Worm (Caenorhabditis elegans) whole organism, midembryonic: ENCODE measurements around the gene srx-110.

Source experiments
- T22C8.4 ChIP-seq: fragments of 200-800 bp; sonication (Bioruptor generic); IDR thresholded peaks from 2 replicates; pipeline ENCODE4 v1.3.6; 2022; ENCODE audit warnings: missing genetic modification characterization, missing compliant biosample characterization
- cog-1 ChIP-seq: sonication (generic microtip); optimal IDR thresholded peaks from 2 replicates; lab custom pipeline; 2016; ENCODE audit warnings: missing genetic modification characterization, missing compliant biosample characterization
- flt-1 ChIP-seq: fragments of 200-800 bp; sonication (Bioruptor generic); IDR thresholded peaks from 2 replicates; pipeline ENCODE4 v1.3.6; 2022; ENCODE audit warnings: missing genetic modification characterization, missing compliant biosample characterization
- klf-2 ChIP-seq: fragments of 200-800 bp; sonication (Bioruptor generic); conservative IDR thresholded peaks from 2 replicates; pipeline ENCODE4 v1.3.6; 2022; ENCODE audit warnings: missing genetic modification reagents, missing genetic modification characterization, missing compliant biosample characterization
- med-1 ChIP-seq: sonication (generic microtip); optimal IDR thresholded peaks from 2 replicates; lab custom pipeline; 2017; ENCODE audit warnings: missing genetic modification characterization, mild to moderate bottlenecking, missing compliant biosample characterization, antibody characterized with exemption, missing genetic modification reagents; ENCODE audit not compliant: insufficient read depth
- ref-1 ChIP-seq: fragments of 200-800 bp; sonication (Bioruptor generic); conservative IDR thresholded peaks from 2 replicates; pipeline ENCODE4 v1.3.6; 2022; ENCODE audit warnings: missing genetic modification reagents, missing genetic modification characterization, missing compliant biosample characterization
- tab-1 ChIP-seq: fragments of 200-800 bp; sonication (Bioruptor generic); IDR thresholded peaks from 2 replicates; pipeline ENCODE4 v1.3.6; 2022; ENCODE audit warnings: missing genetic modification characterization, missing compliant biosample characterization
- ztf-23 ChIP-seq: fragments of 200-800 bp; sonication (Bioruptor generic); IDR thresholded peaks from 2 replicates; pipeline ENCODE4 v1.3.6; 2022; ENCODE audit warnings: missing genetic modification reagents, missing genetic modification characterization, missing compliant biosample characterization
- ztf-29 ChIP-seq: fragments of 200-800 bp; sonication (Bioruptor generic); IDR thresholded peaks from 2 replicates; pipeline ENCODE4 v1.3.6; 2022; ENCODE audit warnings: missing genetic modification reagents, missing genetic modification characterization, missing compliant biosample characterization

Gene srx-110

ce11 chrII:3739647-3740046 lies 30.3 kb downstream of the srx-110 start, which contains the start of gene F12E12.2:
F12E12.2 (plus strand) TSS chrII:3739947.
- TF ChIP-seq ztf-29 (GFP tag; lab: Robert Waterston, UW) (no peak), klf-2 (GFP tag; lab: Robert Waterston, UW) (no peak), med-1 (GFP tag; lab: Kevin White, UChicago) (no peak), ztf-23 (no peak), cog-1 (tag; lab: Kevin White, UChicago) (no peak), tab-1 (GFP tag; lab: Robert Waterston, UW) (no peak), flt-1 (no peak), T22C8.4 (GFP tag; lab: Robert Waterston, UW) (no peak), ref-1 (GFP tag; lab: Robert Waterston, UW) (no peak)

- TF ChIP-seq cog-1 (tag; lab: Kevin White, UChicago) (no peak), med-1 (GFP tag; lab: Kevin White, UChicago) (no peak), T22C8.4 (GFP tag; lab: Robert Waterston, UW) (no peak), ztf-29 (GFP tag; lab: Robert Waterston, UW) (no peak), ztf-23 (no peak), klf-2 (GFP tag; lab: Robert Waterston, UW) (no peak), tab-1 (GFP tag; lab: Robert Waterston, UW) (no peak), ref-1 (GFP tag; lab: Robert Waterston, UW) (no peak), flt-1 (no peak)
These were observed 32.2 kb downstream of the srx-110 start, which contains the start of gene F12E12.1 for ce11 chrII:3741584-3741983. F12E12.1 (plus strand) TSS chrII:3741884.

ce11 chrII:3743684-3744200 lies 34.4 kb downstream of the srx-110 start, which contains the start of gene nta-1:
nta-1 (minus strand) TSS chrII:3743814.
- TF ChIP-seq ztf-23 (no peak), cog-1 (tag; lab: Kevin White, UChicago) (no peak), tab-1 (GFP tag; lab: Robert Waterston, UW) (no peak), T22C8.4 (GFP tag; lab: Robert Waterston, UW) (no peak), flt-1 (no peak), ztf-29 (GFP tag; lab: Robert Waterston, UW) (no peak), klf-2 (GFP tag; lab: Robert Waterston, UW) (no peak), ref-1 (GFP tag; lab: Robert Waterston, UW) (no peak), med-1 (GFP tag; lab: Kevin White, UChicago) (no peak)

ce11 chrII:3747405-3747804 lies 38.0 kb downstream of the srx-110 start, which contains the start of gene fbxb-92:
fbxb-92 (minus strand) TSS chrII:3747505.
- TF ChIP-seq med-1 (GFP tag; lab: Kevin White, UChicago), result no peak
- TF ChIP-seq ztf-23, result no peak
- no peak for TF ChIP-seq ref-1 (GFP tag; lab: Robert Waterston, UW)
- no peak for TF ChIP-seq cog-1 (tag; lab: Kevin White, UChicago)
- no peak for TF ChIP-seq klf-2 (GFP tag; lab: Robert Waterston, UW)
- no peak for TF ChIP-seq flt-1
- no peak for TF ChIP-seq tab-1 (GFP tag; lab: Robert Waterston, UW)
- TF ChIP-seq T22C8.4 (GFP tag; lab: Robert Waterston, UW), result no peak
- no peak for TF ChIP-seq ztf-29 (GFP tag; lab: Robert Waterston, UW)

- TF ChIP-seq ref-1 (GFP tag; lab: Robert Waterston, UW) (no peak), ztf-29 (GFP tag; lab: Robert Waterston, UW) (no peak), tab-1 (GFP tag; lab: Robert Waterston, UW) (no peak), flt-1 (no peak), klf-2 (GFP tag; lab: Robert Waterston, UW) (no peak), ztf-23 (no peak), med-1 (GFP tag; lab: Kevin White, UChicago) (no peak), T22C8.4 (GFP tag; lab: Robert Waterston, UW) (no peak), cog-1 (tag; lab: Kevin White, UChicago) (no peak)
These were observed 39.4 kb downstream of the srx-110 start, which contains the start of gene fbxb-90 for ce11 chrII:3748719-3749118. fbxb-90 (minus strand) TSS chrII:3748819.

ce11 chrII:3750685-3751084 lies 41.3 kb downstream of the srx-110 start, which contains the start of gene fbxb-91:
fbxb-91 (minus strand) TSS chrII:3750785.
- TF ChIP-seq T22C8.4 (GFP tag; lab: Robert Waterston, UW) (no peak), ztf-23 (no peak), med-1 (GFP tag; lab: Kevin White, UChicago) (no peak), ztf-29 (GFP tag; lab: Robert Waterston, UW) (no peak), tab-1 (GFP tag; lab: Robert Waterston, UW) (no peak), klf-2 (GFP tag; lab: Robert Waterston, UW) (no peak), ref-1 (GFP tag; lab: Robert Waterston, UW) (no peak), flt-1 (no peak), cog-1 (tag; lab: Kevin White, UChicago) (no peak)

- TF ChIP-seq ztf-23 (no peak), flt-1 (no peak), ztf-29 (GFP tag; lab: Robert Waterston, UW) (no peak)
These were observed 42.8 kb downstream of the srx-110 start, which contains the start of gene sdz-11 for ce11 chrII:3752184-3752583. sdz-11 (minus strand) TSS chrII:3752284.

ce11 chrII:3753598-3753997 lies 44.2 kb downstream of the srx-110 start, which contains the start of gene rcd-1:
rcd-1 (plus strand) TSS chrII:3753898.
- TF ChIP-seq flt-1 (no peak), ref-1 (GFP tag; lab: Robert Waterston, UW) (no peak), ztf-29 (GFP tag; lab: Robert Waterston, UW) (no peak), med-1 (GFP tag; lab: Kevin White, UChicago) (no peak), klf-2 (GFP tag; lab: Robert Waterston, UW) (no peak), tab-1 (GFP tag; lab: Robert Waterston, UW) (no peak)

ce11 chrII:3757499-3757898 lies 48.1 kb downstream of the srx-110 start, which contains the start of gene srx-111:
srx-111 (plus strand) TSS chrII:3757799.
- no peak for TF ChIP-seq cog-1 (tag; lab: Kevin White, UChicago)
- TF ChIP-seq ref-1 (GFP tag; lab: Robert Waterston, UW), result no peak
- TF ChIP-seq klf-2 (GFP tag; lab: Robert Waterston, UW), result no peak
- no peak for TF ChIP-seq ztf-29 (GFP tag; lab: Robert Waterston, UW)
- TF ChIP-seq T22C8.4 (GFP tag; lab: Robert Waterston, UW), result no peak
- TF ChIP-seq ztf-23, result no peak
- no peak for TF ChIP-seq med-1 (GFP tag; lab: Kevin White, UChicago)
- no peak for TF ChIP-seq flt-1
- no peak for TF ChIP-seq tab-1 (GFP tag; lab: Robert Waterston, UW)
